Worm (Caenorhabditis elegans): ENCODE results near the gene str-14.

Gene str-14

ce11 chrV:16417014-16417413 lies 38.0 kb downstream of the str-14 start, which contains the start of gene str-55:
str-55 (minus strand) TSS chrV:16417114.
- TF ChIP-seq ztf-23 (GFP tag; IDR thresholded peaks at IDR 0.05) (no peak), klf-2 (GFP tag; conservative IDR thresholded peaks at IDR 0.05) (no peak), med-1 (GFP tag; optimal IDR thresholded peaks at IDR 0.05; ENCODE audit: insufficient read depth) (no peak), cog-1 (tag; optimal IDR thresholded peaks at IDR 0.05) (no peak), ztf-29 (GFP tag; IDR thresholded peaks at IDR 0.05) (no peak), T22C8.4 (GFP tag; IDR thresholded peaks at IDR 0.05) (no peak), ref-1 (GFP tag; conservative IDR thresholded peaks at IDR 0.05) (no peak), flt-1 (GFP tag; IDR thresholded peaks at IDR 0.05) (no peak), tab-1 (GFP tag; IDR thresholded peaks at IDR 0.05) (no peak)

- TF ChIP-seq klf-2 (GFP tag; conservative IDR thresholded peaks at IDR 0.05): no peak
- no peak for TF ChIP-seq med-1 (GFP tag; optimal IDR thresholded peaks at IDR 0.05; ENCODE audit: insufficient read depth)
- TF ChIP-seq flt-1 (GFP tag; IDR thresholded peaks at IDR 0.05): no peak
Observed at ce11 chrV:16410521-16410920, 44.4 kb downstream of the str-14 start, which contains the start of gene srh-145. srh-145 (plus strand) TSS chrV:16410713.

ce11 chrV:16407663-16408062 lies 47.3 kb downstream of the str-14 start, which contains the start of gene F26D2.3:
F26D2.3 (plus strand) TSS chrV:16407963.
- TF ChIP-seq ztf-23 (GFP tag; IDR thresholded peaks at IDR 0.05) (no peak), med-1 (GFP tag; optimal IDR thresholded peaks at IDR 0.05; ENCODE audit: insufficient read depth) (no peak), klf-2 (GFP tag; conservative IDR thresholded peaks at IDR 0.05) (no peak), ztf-29 (GFP tag; IDR thresholded peaks at IDR 0.05) (no peak), cog-1 (tag; optimal IDR thresholded peaks at IDR 0.05) (no peak), ref-1 (GFP tag; conservative IDR thresholded peaks at IDR 0.05) (no peak), tab-1 (GFP tag; IDR thresholded peaks at IDR 0.05) (no peak), T22C8.4 (GFP tag; IDR thresholded peaks at IDR 0.05) (no peak), flt-1 (GFP tag; IDR thresholded peaks at IDR 0.05) (no peak)

- TF ChIP-seq tab-1 (GFP tag; IDR thresholded peaks at IDR 0.05) (no peak), med-1 (GFP tag; optimal IDR thresholded peaks at IDR 0.05; ENCODE audit: insufficient read depth) (no peak), ztf-23 (GFP tag; IDR thresholded peaks at IDR 0.05) (no peak), ztf-29 (GFP tag; IDR thresholded peaks at IDR 0.05) (no peak), flt-1 (GFP tag; IDR thresholded peaks at IDR 0.05) (no peak), T22C8.4 (GFP tag; IDR thresholded peaks at IDR 0.05) (no peak), klf-2 (GFP tag; conservative IDR thresholded peaks at IDR 0.05) (no peak), ref-1 (GFP tag; conservative IDR thresholded peaks at IDR 0.05) (no peak), cog-1 (tag; optimal IDR thresholded peaks at IDR 0.05) (no peak)
Observed at ce11 chrV:16406357-16406756, 48.6 kb downstream of the str-14 start.

- TF ChIP-seq T22C8.4 (GFP tag; IDR thresholded peaks at IDR 0.05) (no peak), ref-1 (GFP tag; conservative IDR thresholded peaks at IDR 0.05) (no peak), med-1 (GFP tag; optimal IDR thresholded peaks at IDR 0.05; ENCODE audit: insufficient read depth) (no peak), ztf-29 (GFP tag; IDR thresholded peaks at IDR 0.05) (no peak), flt-1 (GFP tag; IDR thresholded peaks at IDR 0.05) (no peak), klf-2 (GFP tag; conservative IDR thresholded peaks at IDR 0.05) (no peak), ztf-23 (GFP tag; IDR thresholded peaks at IDR 0.05) (no peak), tab-1 (GFP tag; IDR thresholded peaks at IDR 0.05) (no peak), cog-1 (tag; optimal IDR thresholded peaks at IDR 0.05) (no peak)
Observed at ce11 chrV:16405366-16405765, 49.6 kb downstream of the str-14 start.

- TF ChIP-seq ref-1 (GFP tag; conservative IDR thresholded peaks at IDR 0.05) (no peak), med-1 (GFP tag; optimal IDR thresholded peaks at IDR 0.05; ENCODE audit: insufficient read depth) (no peak)
Observed at ce11 chrV:16403974-16404373, 51.0 kb downstream of the str-14 start, which contains the start of gene syp-1. syp-1 (plus strand) TSS chrV:16404274.

Data from whole organism, midembryonic.